Comparison of ENCODE assay signal across 4 worm cellular contexts in the genomic region with DNA sequence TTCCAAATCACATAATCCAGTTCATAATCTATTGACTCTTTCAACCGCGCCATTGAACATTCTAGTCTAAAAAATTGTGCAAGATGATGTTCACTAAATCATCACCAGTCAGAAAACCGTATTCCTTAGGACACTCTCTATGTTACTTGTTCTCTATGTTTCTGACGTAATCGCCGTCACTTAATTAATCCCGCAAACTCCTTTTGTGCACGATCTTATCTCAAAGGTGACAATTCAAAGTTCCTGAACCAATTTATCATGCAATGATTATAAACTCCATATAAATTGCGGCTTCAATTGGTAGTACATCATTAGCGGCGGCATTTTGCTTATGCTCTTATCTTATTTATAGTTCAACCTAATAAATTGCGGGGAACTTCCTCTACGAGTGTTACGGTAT.
TF ChIP-seq lines count a peak whose summit lies in the region.

No protein-coding gene starts in this region.

TF ChIP-seq in whole organism, L1 larva, 84 proteins besides CTCF, POLR2A, EP300 and RAD21:
- TF ChIP-seq ceh-90 (tag; optimal IDR thresholded peaks at IDR 0.05; lab: Kevin White, UChicago) (no peak), elt-2 (tag; optimal IDR thresholded peaks at IDR 0.05; lab: Kevin White, UChicago) (peak; percentile 52)

TF ChIP-seq in whole organism, L3 larva, 47 proteins besides CTCF, POLR2A, EP300 and RAD21:
- TF ChIP-seq elt-3 (tag; optimal IDR thresholded peaks at IDR 0.05; lab: Kevin White, UChicago) (no peak), nhr-28 (tag; optimal IDR thresholded peaks at IDR 0.05; lab: Kevin White, UChicago) (no peak), pqm-1 (tag; optimal IDR thresholded peaks at IDR 0.05; lab: Kevin White, UChicago) (peak; percentile 49), elt-2 (tag; optimal IDR thresholded peaks at IDR 0.05; lab: Kevin White, UChicago) (peak; percentile 81), skn-1 (tag; optimal IDR thresholded peaks at IDR 0.05; lab: Kevin White, UChicago) (peak; percentile 27)

TF ChIP-seq in whole organism, L4 larva, 104 proteins besides CTCF, POLR2A, EP300 and RAD21:
- peak; percentile 18 for TF ChIP-seq dve-1 (tag; optimal IDR thresholded peaks at IDR 0.05; lab: Kevin White, UChicago; ENCODE audit: insufficient read depth)
- peak; percentile 82 for TF ChIP-seq dmd-6 (GFP tag; IDR thresholded peaks at IDR 0.05; lab: Robert Waterston, UW)
- no peak for TF ChIP-seq Y48G9A.11 (GFP tag; IDR thresholded peaks at IDR 0.05; lab: Robert Waterston, UW)
TF ChIP-seq in whole organism, L4 larva: peak in this region for 2.

TF ChIP-seq in whole organism, young adult, 124 proteins besides CTCF, POLR2A, EP300 and RAD21:
- peak; percentile 63 for TF ChIP-seq atf-7 (tag; optimal IDR thresholded peaks at IDR 0.05; lab: Kevin White, UChicago)
- TF ChIP-seq Y79H2A.3 (GFP tag; conservative IDR thresholded peaks at IDR 0.05; lab: Robert Waterston, UW), result no peak
- TF ChIP-seq nhr-80 (tag; optimal IDR thresholded peaks at IDR 0.05; lab: Kevin White, UChicago), result peak; percentile 60
- no peak for TF ChIP-seq lir-1 (GFP tag; conservative IDR thresholded peaks at IDR 0.05; lab: Robert Waterston, UW)
- no peak for TF ChIP-seq tlf-1 (GFP tag; optimal IDR thresholded peaks at IDR 0.05; lab: Kevin White, UChicago)
- TF ChIP-seq dox-1 (GFP tag; IDR thresholded peaks at IDR 0.05; lab: Robert Waterston, UW), result no peak
- TF ChIP-seq bed-1 (GFP tag; IDR thresholded peaks at IDR 0.05; lab: Robert Waterston, UW), result no peak
- TF ChIP-seq madf-10 (tag; optimal IDR thresholded peaks at IDR 0.05; lab: Kevin White, UChicago), result no peak
- TF ChIP-seq ceh-79 (tag; optimal IDR thresholded peaks at IDR 0.05; lab: Kevin White, UChicago), result no peak
- TF ChIP-seq C06A6.2 (GFP tag; conservative IDR thresholded peaks at IDR 0.05; lab: Robert Waterston, UW), result no peak
